Fruit fly (Drosophila melanogaster): ENCODE results near the gene DCTN6-p27.
A peak's percentile ranks its signal among the peaks of the same experiment; 100 is the strongest.

DNA sequence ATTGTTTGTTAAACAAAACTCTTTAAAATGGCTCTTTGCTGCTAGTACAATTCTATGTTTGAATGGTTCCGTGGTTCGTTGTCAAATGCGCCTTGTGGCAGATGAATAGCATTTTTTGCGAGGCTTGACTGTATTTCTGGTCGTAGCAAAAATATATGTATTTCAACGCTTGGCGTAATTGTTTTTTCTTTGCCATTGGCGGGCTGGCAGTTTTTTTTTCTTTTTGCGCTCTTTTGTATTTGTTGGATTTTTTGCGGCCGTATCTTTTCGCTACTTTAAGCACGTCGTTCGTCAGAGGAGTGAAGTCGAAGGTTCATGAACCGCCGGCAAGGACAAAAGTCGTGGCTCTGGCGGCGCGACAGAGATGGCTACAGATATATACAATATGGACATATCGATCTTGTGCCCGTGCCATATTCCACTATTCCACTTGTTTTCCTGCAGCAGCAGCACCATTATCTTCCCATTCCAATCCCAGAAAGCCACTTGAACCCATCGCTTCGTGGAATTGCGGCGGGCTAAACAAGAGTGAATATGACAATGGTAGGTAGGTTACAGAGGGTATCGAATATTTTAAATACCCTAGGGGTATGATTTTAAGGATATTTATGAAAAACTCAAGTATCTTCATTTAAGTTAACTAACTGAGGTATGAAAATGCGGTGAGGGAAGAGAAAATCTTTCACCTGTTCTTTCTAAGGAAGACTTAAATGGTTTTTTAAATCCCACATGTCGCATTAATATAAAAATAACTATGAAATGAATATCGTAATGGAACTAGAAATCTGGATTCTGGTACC is 24.0 kb downstream of the DCTN6-p27 start:
- TF ChIP-seq CG9705 (GFP tag; optimal IDR thresholded peaks at IDR 0.05) (no peak), Sp1 (GFP tag; optimal IDR thresholded peaks at IDR 0.05) (no peak), pan (optimal IDR thresholded peaks at IDR 0.05) (no peak), sv (GFP tag; optimal IDR thresholded peaks at IDR 0.05) (no peak), h (GFP tag; optimal IDR thresholded peaks at IDR 0.05) (peak; percentile 67), tai (GFP tag; optimal IDR thresholded peaks at IDR 0.05) (no peak), Myc (optimal IDR thresholded peaks at IDR 0.05) (no peak), Hr78 (GFP tag; optimal IDR thresholded peaks at IDR 0.05) (no peak), psq (GFP tag; optimal IDR thresholded peaks at IDR 0.05) (no peak), Hr83 (GFP tag; optimal IDR thresholded peaks at IDR 0.05; ENCODE audit: poor library complexity, severe bottlenecking) (no peak), N (GFP tag; optimal IDR thresholded peaks at IDR 0.05) (no peak), lola (GFP tag; optimal IDR thresholded peaks at IDR 0.05) (no peak)
